Worm (Caenorhabditis elegans) whole organism, L1 larva: ENCODE data around the gene cln-3.1.

ENCODE experiments used
- C34B4.2 ChIP-seq: sonication (generic microtip); optimal IDR thresholded peaks from 2 replicates; lab custom pipeline; 2017; ENCODE audit warnings: mild to moderate bottlenecking, missing genetic modification characterization, missing compliant biosample characterization
- aly-2 ChIP-seq: fragments of 150-350 bp; optimal IDR thresholded peaks from 2 replicates; lab custom pipeline; 2014; ENCODE audit warnings: missing biosample characterization, missing genetic modification characterization
- ama-1 ChIP-seq: fragments of 150-350 bp; optimal IDR thresholded peaks from 2 replicates; lab custom pipeline; 2014
- ceh-88 ChIP-seq: fragments of 200-800 bp; sonication (Bioruptor generic); IDR thresholded peaks from 2 replicates; pipeline ENCODE4 v1.3.6; 2022; ENCODE audit warnings: missing genetic modification characterization, missing compliant biosample characterization
- dpl-1 ChIP-seq, 3 experiments: fragments of 150-350 bp in 2 of 3; sonication (generic microtip) in 1 of 3; optimal IDR thresholded peaks; 2 replicates each; lab custom pipeline; 2014 to 2017; ENCODE audit warnings: missing biosample characterization in 3 of 3, missing genetic modification characterization in 3 of 3, missing genetic modification reagents in 3 of 3
- elt-3 ChIP-seq, 6 experiments: fragments of 150-350 bp in 1 of 6; sonication (generic microtip); optimal IDR thresholded peaks; 2 replicates each; lab custom pipeline; 2017 to 2018; ENCODE audit warnings: missing biosample characterization in 6 of 6, missing genetic modification characterization in 6 of 6, inconsistent platforms in 1 of 6
- ets-5 ChIP-seq: fragments of 200-800 bp; sonication (Bioruptor generic); IDR thresholded peaks from 2 replicates; pipeline ENCODE4 v1.3.6; 2022; ENCODE audit warnings: missing genetic modification characterization, missing compliant biosample characterization
- fkh-8 ChIP-seq: sonication (generic microtip); optimal IDR thresholded peaks from 2 replicates; lab custom pipeline; 2016; ENCODE audit warnings: mild to moderate bottlenecking, missing genetic modification characterization, missing compliant biosample characterization
- fos-1 ChIP-seq: fragments of 150-350 bp; optimal IDR thresholded peaks from 2 replicates; lab custom pipeline; 2014; ENCODE audit warnings: missing biosample characterization, missing genetic modification characterization
- grh-1 ChIP-seq: fragments of 200-800 bp; sonication (Bioruptor generic); IDR thresholded peaks from 2 replicates; pipeline ENCODE4 v1.3.6; 2022; ENCODE audit warnings: missing genetic modification reagents, missing genetic modification characterization, missing compliant biosample characterization
- hlh-4 ChIP-seq: sonication (generic microtip); optimal IDR thresholded peaks from 2 replicates; lab custom pipeline; 2016; ENCODE audit warnings: mild to moderate bottlenecking, missing genetic modification characterization, missing compliant biosample characterization
- irx-1 ChIP-seq: sonication (generic microtip); optimal IDR thresholded peaks from 2 replicates; lab custom pipeline; 2016; ENCODE audit warnings: missing genetic modification characterization, missing compliant biosample characterization
- isw-1 ChIP-seq: fragments of 200-800 bp; sonication (Bioruptor generic); IDR thresholded peaks from 2 replicates; pipeline ENCODE4 v1.3.6; 2022; ENCODE audit warnings: missing genetic modification characterization, missing compliant biosample characterization
- jun-1 ChIP-seq: fragments of 150-350 bp; optimal IDR thresholded peaks from 2 replicates; lab custom pipeline; 2014; ENCODE audit warnings: missing biosample characterization, missing genetic modification reagents, missing genetic modification characterization
- lin-15B ChIP-seq: fragments of 150-350 bp; sonication (generic microtip); optimal IDR thresholded peaks from 3 replicates; lab custom pipeline; 2014; ENCODE audit warnings: missing biosample characterization, missing genetic modification characterization
- lin-39 ChIP-seq: fragments of 150-350 bp; optimal IDR thresholded peaks from 2 replicates; lab custom pipeline; 2014; ENCODE audit warnings: missing biosample characterization, missing genetic modification reagents, missing genetic modification characterization
- lir-3 ChIP-seq: sonication (generic microtip); optimal IDR thresholded peaks from 2 replicates; lab custom pipeline; 2016; ENCODE audit warnings: mild to moderate bottlenecking, missing genetic modification characterization, moderate library complexity, missing compliant biosample characterization; ENCODE audit not compliant: poor library complexity
- mab-9 ChIP-seq: fragments of 200-800 bp; sonication (Bioruptor generic); IDR thresholded peaks from 2 replicates; pipeline ENCODE4 v1.3.6; 2022; ENCODE audit warnings: missing genetic modification reagents, missing genetic modification characterization, missing compliant biosample characterization
- nhr-11 ChIP-seq: fragments of 150-350 bp; optimal IDR thresholded peaks from 2 replicates; lab custom pipeline; 2014; ENCODE audit warnings: missing biosample characterization, missing genetic modification characterization
- nhr-12 ChIP-seq: sonication (generic microtip); optimal IDR thresholded peaks from 2 replicates; lab custom pipeline; 2017; ENCODE audit warnings: missing biosample characterization, missing genetic modification characterization
- nhr-19 ChIP-seq: fragments of 200-800 bp; sonication (Bioruptor generic); conservative IDR thresholded peaks from 2 replicates; pipeline ENCODE4 v1.3.6; 2022; ENCODE audit warnings: missing genetic modification characterization, missing compliant biosample characterization
- nhr-28 ChIP-seq: fragments of 150-350 bp; optimal IDR thresholded peaks from 2 replicates; lab custom pipeline; 2014; ENCODE audit warnings: missing biosample characterization, missing genetic modification characterization
- nhr-71 ChIP-seq: sonication (generic microtip); optimal IDR thresholded peaks from 2 replicates; lab custom pipeline; 2016; ENCODE audit warnings: mild to moderate bottlenecking, missing genetic modification characterization, moderate library complexity, missing compliant biosample characterization
- nhr-76 ChIP-seq: sonication (generic microtip); optimal IDR thresholded peaks from 2 replicates; lab custom pipeline; 2017; ENCODE audit warnings: missing biosample characterization, missing genetic modification characterization
- nhr-77 ChIP-seq: fragments of 150-350 bp; optimal IDR thresholded peaks from 2 replicates; lab custom pipeline; 2014; ENCODE audit warnings: missing biosample characterization, missing genetic modification characterization
- nhr-84 ChIP-seq: sonication (generic microtip); optimal IDR thresholded peaks from 2 replicates; lab custom pipeline; 2017; ENCODE audit warnings: missing biosample characterization, missing genetic modification characterization
- pag-3 ChIP-seq: sonication (generic microtip); optimal IDR thresholded peaks from 2 replicates; lab custom pipeline; 2017; ENCODE audit warnings: missing genetic modification characterization, mild to moderate bottlenecking, missing compliant biosample characterization, antibody characterized with exemption, borderline replicate concordance; ENCODE audit not compliant: insufficient read depth
- snpc-4 ChIP-seq: fragments of 150-350 bp; optimal IDR thresholded peaks from 2 replicates; lab custom pipeline; 2014; ENCODE audit warnings: missing biosample characterization, missing genetic modification characterization
- snu-23 ChIP-seq: sonication (generic microtip); optimal IDR thresholded peaks from 2 replicates; lab custom pipeline; 2016; ENCODE audit warnings: missing genetic modification characterization, missing compliant biosample characterization
- sptf-1 ChIP-seq: fragments of 150-350 bp; optimal IDR thresholded peaks from 2 replicates; lab custom pipeline; 2014; ENCODE audit warnings: missing biosample characterization, missing genetic modification characterization
- sup-37 ChIP-seq: fragments of 200-800 bp; sonication (Bioruptor generic); optimal IDR thresholded peaks from 2 replicates; lab custom pipeline; 2018; ENCODE audit warnings: mild to moderate bottlenecking, missing genetic modification characterization, missing compliant biosample characterization
- swsn-7 ChIP-seq: sonication (generic microtip); optimal IDR thresholded peaks from 2 replicates; lab custom pipeline; 2016; ENCODE audit warnings: missing genetic modification characterization, missing compliant biosample characterization
- tbx-2 ChIP-seq: sonication (generic microtip); optimal IDR thresholded peaks from 2 replicates; lab custom pipeline; 2016; ENCODE audit warnings: missing genetic modification characterization, missing compliant biosample characterization
- unc-130 ChIP-seq: fragments of 150-350 bp; optimal IDR thresholded peaks from 2 replicates; lab custom pipeline; 2017; ENCODE audit warnings: missing biosample characterization, missing genetic modification characterization, inconsistent platforms
- unc-98 ChIP-seq: fragments of 200-800 bp; sonication (Bioruptor generic); IDR thresholded peaks from 2 replicates; pipeline ENCODE4 v1.3.6; 2022; ENCODE audit warnings: missing genetic modification characterization, missing compliant biosample characterization
- zag-1 ChIP-seq: fragments of 150-350 bp; optimal IDR thresholded peaks from 2 replicates; lab custom pipeline; 2014; ENCODE audit warnings: missing biosample characterization, missing genetic modification characterization

The cln-3.1 gene

DNA sequence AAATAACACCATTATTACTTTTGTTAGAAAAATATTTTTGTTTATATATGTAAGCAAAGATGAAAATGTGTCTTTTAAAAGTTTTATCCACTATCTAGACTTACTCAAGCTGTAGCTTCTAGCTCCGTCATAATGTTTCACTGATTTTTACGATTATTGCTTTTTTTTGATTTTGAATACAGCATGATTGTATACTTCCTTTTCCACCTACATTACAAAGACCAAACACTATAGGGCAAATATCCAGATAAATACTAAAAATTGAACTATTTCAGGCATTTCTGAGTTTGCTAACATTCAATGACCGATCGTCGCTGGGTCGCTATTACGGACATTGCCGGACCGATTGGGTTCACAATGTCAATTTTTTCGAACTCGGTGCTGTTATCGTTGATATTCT is 1.2 kb upstream of the cln-3.1 start, which contains the start of gene str-116:
Gene str-116 (plus strand): TSS at position 301 of the 400 bp plus-strand sequence.
- no peak for TF ChIP-seq fkh-8
- TF ChIP-seq lin-15B (tag; lab: Kevin White, UChicago) = no peak
- TF ChIP-seq nhr-71 = no peak
- no peak for TF ChIP-seq hlh-4 (tag; lab: Kevin White, UChicago)
- TF ChIP-seq unc-98 (GFP tag; lab: Robert Waterston, UW) = no peak
- no peak for TF ChIP-seq grh-1 (GFP tag; lab: Robert Waterston, UW)
- no peak for TF ChIP-seq nhr-76
- no peak for TF ChIP-seq tbx-2 (tag; lab: Kevin White, UChicago)
- TF ChIP-seq fos-1 (tag; lab: Kevin White, UChicago) = no peak
- TF ChIP-seq sptf-1 (tag; lab: Kevin White, UChicago) = no peak
- TF ChIP-seq nhr-28 (tag; lab: Kevin White, UChicago) = no peak
- TF ChIP-seq nhr-84 (tag; lab: Kevin White, UChicago) = no peak
- no peak for TF ChIP-seq elt-3 (tag; optimal IDR thresholded peaks at IDR 0.05; lab: Kevin White, UChicago)
- TF ChIP-seq irx-1 (tag; lab: Kevin White, UChicago) = no peak
- no peak for TF ChIP-seq nhr-12
- no peak for TF ChIP-seq C34B4.2 (tag; lab: Kevin White, UChicago)
- TF ChIP-seq ama-1 (lab: Kevin White, UChicago) = no peak
- TF ChIP-seq snpc-4 = no peak

DNA sequence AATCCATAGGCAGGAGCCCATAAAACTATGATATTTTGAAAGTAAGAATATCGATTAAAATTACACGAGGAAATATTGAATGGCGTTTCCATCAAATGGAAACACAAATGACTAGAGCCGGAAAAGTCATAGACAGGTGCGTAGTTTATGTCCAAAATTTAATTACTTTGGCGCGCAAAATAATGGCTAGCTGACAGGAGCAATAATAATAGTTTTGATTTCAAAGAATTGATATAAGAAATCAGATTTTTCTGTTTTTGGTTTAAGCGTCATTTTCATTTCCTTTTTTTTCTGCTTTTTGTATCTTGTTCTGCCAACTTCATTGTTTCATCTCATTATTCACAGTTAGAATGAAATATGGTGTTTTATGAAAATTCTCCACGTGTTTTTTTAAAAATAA is 2.4 kb downstream of the cln-3.1 start, which contains the start of gene F07B10.4:
Gene F07B10.4 (minus strand): TSS at position 101 of the 400 bp plus-strand sequence.
- TF ChIP-seq fkh-8 (peak; percentile 11), snpc-4 (no peak)

DNA sequence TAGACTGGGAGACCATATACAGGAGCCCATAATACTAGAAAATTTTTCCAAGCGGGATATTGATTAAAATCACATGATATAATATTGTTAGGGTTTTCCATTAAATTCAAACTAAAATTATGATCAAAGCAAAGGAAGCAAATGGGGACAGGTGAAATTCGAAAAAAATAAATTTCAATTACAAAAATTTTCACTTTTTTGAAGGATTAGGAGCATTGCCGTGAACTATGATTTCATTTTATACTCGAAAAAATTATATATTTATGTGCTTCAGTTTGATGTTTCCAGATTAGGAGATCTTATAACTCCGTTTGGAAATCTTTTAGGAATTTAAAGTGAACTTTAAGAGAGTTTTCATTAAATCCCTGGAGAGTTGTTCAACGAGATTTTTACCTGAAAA is 4.8 kb downstream of the cln-3.1 start, which contains the start of gene F07B10.7:
Gene F07B10.7 (minus strand): TSS at position 101 of the 400 bp plus-strand sequence.
- TF ChIP-seq dpl-1 (GFP tag; optimal IDR thresholded peaks at IDR 0.05; lab: Kevin White, UChicago) (no peak), fos-1 (tag; lab: Kevin White, UChicago) (no peak), lin-39 (tag; lab: Kevin White, UChicago) (no peak), unc-98 (GFP tag; lab: Robert Waterston, UW) (no peak), elt-3 (tag; optimal IDR thresholded peaks at IDR 0.05; lab: Kevin White, UChicago) (no peak)

DNA sequence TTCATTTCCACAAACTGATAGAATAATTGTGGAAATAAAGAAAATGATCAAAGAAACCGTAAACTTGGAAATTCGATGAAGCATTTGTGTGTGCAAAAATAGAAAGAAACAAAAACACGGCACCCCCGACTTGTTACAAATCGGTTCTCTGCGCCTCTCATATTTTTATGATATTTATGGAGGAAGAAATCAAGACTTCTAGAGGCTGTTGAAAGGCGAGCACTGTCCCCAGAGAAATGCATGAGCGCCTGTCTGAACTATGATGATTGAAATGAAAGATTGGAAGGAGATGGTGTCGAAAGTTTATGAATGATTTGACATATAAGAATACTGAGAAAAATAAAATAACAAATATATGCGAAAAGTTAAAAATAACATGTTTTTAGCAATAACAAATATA is 6.6 kb downstream of the cln-3.1 start, which contains the start of gene lgc-36:
Gene lgc-36 (minus strand): TSS at position 101 of the 400 bp plus-strand sequence.
- TF ChIP-seq mab-9 (no peak), isw-1 (GFP tag; lab: Robert Waterston, UW) (no peak), snu-23 (GFP tag; lab: Kevin White, UChicago) (no peak), nhr-77 (tag; lab: Kevin White, UChicago) (no peak), ceh-88 (GFP tag; lab: Robert Waterston, UW) (no peak), sup-37 (GFP tag; lab: Kevin White, UChicago) (no peak), lir-3 (tag; lab: Kevin White, UChicago) (no peak), nhr-19 (GFP tag; lab: Robert Waterston, UW) (no peak), unc-130 (tag; lab: Kevin White, UChicago) (no peak), nhr-28 (tag; lab: Kevin White, UChicago) (no peak), zag-1 (no peak), aly-2 (tag; lab: Kevin White, UChicago) (no peak), ets-5 (GFP tag; lab: Robert Waterston, UW) (no peak), lin-39 (tag; lab: Kevin White, UChicago) (no peak), pag-3 (tag; lab: Kevin White, UChicago) (no peak), nhr-11 (tag; lab: Kevin White, UChicago) (no peak)
- TF ChIP-seq, all 84 proteins: peak for 0

DNA sequence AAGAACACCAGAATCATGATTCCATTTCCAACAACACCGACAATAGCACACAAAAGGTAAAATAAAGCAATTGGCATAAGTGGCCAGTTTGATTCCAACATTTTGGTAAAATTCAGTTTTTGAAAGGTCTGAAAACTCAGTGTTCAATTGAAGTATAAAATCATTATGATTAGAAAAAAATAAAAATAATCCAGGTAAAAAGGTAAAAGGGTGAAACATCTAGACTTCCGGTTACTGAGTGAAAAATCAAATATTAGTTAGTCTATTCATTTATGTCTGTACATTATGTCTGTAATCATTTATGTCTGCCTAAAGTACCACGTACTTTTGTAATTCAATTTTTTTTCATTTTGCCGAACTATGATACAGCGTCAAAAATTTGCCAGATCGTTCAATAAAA is 10.5 kb downstream of the cln-3.1 start, which contains the start of gene srsx-31:
Gene srsx-31 (minus strand): TSS at position 101 of the 400 bp plus-strand sequence.
- TF ChIP-seq swsn-7 (tag; lab: Kevin White, UChicago) = no peak
- TF ChIP-seq jun-1 = no peak
